Worm (Caenorhabditis elegans): Measurements from ENCODE around the gene gldi-5.

- TF ChIP-seq nhr-11 (tag; optimal IDR thresholded peaks at IDR 0.05) (no peak), ceh-45 (GFP tag; IDR thresholded peaks at IDR 0.05) (no peak), ceh-18 (tag; optimal IDR thresholded peaks at IDR 0.05) (no peak), unc-86 (tag; optimal IDR thresholded peaks at IDR 0.05) (no peak), ama-1 (optimal IDR thresholded peaks at IDR 0.05) (no peak), che-1 (tag; optimal IDR thresholded peaks at IDR 0.05) (no peak), ahr-1 (tag; optimal IDR thresholded peaks at IDR 0.05) (no peak), unc-55 (GFP tag; optimal IDR thresholded peaks at IDR 0.05) (no peak), dve-1 (tag; optimal IDR thresholded peaks at IDR 0.05) (no peak), rnt-1 (tag; optimal IDR thresholded peaks at IDR 0.05) (no peak)
Observed at ce11 chrIII:3765460-3765859, 39.2 kb upstream of the gldi-5 start, which contains the start of gene C44F1.1.
